Fruit fly (Drosophila melanogaster): ENCODE measurements around the gene CG12535.

dm6 chrX:3376442-3376841, 72.3 kb downstream of the CG12535 start:
- TF ChIP-seq CG6272 (GFP tag; IDR thresholded peaks at IDR 0.05) (no peak), Mrtf (GFP tag; IDR thresholded peaks at IDR 0.05) (no peak), Ravus (GFP tag; IDR thresholded peaks at IDR 0.05) (no peak), CG1529 (GFP tag; optimal IDR thresholded peaks at IDR 0.05) (no peak), gsb (GFP tag; IDR thresholded peaks at IDR 0.05) (no peak), CG17328 (GFP tag; IDR thresholded peaks at IDR 0.05) (no peak), sd (tag; optimal IDR thresholded peaks at IDR 0.05) (no peak), jing (GFP tag; optimal IDR thresholded peaks at IDR 0.05) (no peak), ftz-f1 (GFP tag; optimal IDR thresholded peaks at IDR 0.05) (no peak), Atf6 (GFP tag; IDR thresholded peaks at IDR 0.05) (no peak), ac (GFP tag; optimal IDR thresholded peaks at IDR 0.05) (no peak), CG11093 (GFP tag; IDR thresholded peaks at IDR 0.05) (no peak)
